Worm (Caenorhabditis elegans) whole organism, early embryonic: ENCODE results near the gene F41H10.1.

Experiments used
- B0310.2 ChIP-seq: sonication (generic microtip); optimal IDR thresholded peaks from 2 replicates; lab custom pipeline; 2016; ENCODE audit warnings: mild to moderate bottlenecking, missing genetic modification characterization, missing compliant biosample characterization
- aly-1 ChIP-seq: sonication (generic microtip); optimal IDR thresholded peaks from 2 replicates; lab custom pipeline; 2016; ENCODE audit warnings: missing genetic modification characterization, missing compliant biosample characterization
- ama-1 ChIP-seq: fragments of 150-350 bp; optimal IDR thresholded peaks from 2 replicates; lab custom pipeline; 2014
- ceh-13 ChIP-seq: fragments of 200-800 bp; sonication (Bioruptor generic); optimal IDR thresholded peaks from 2 replicates; lab custom pipeline; 2018; ENCODE audit warnings: mild to moderate bottlenecking, missing genetic modification characterization, missing compliant biosample characterization
- ets-7 ChIP-seq: sonication (generic microtip); optimal IDR thresholded peaks from 2 replicates; lab custom pipeline; 2016; ENCODE audit warnings: missing genotype, missing genetic modification characterization, missing compliant biosample characterization
- flt-1 ChIP-seq: fragments of 200-800 bp; sonication (Bioruptor generic); IDR thresholded peaks from 2 replicates; pipeline ENCODE4 v1.3.6; 2022; ENCODE audit warnings: missing genetic modification characterization, missing compliant biosample characterization
- hmbx-1 ChIP-seq: sonication (generic microtip); optimal IDR thresholded peaks from 2 replicates; lab custom pipeline; 2016; ENCODE audit warnings: mild to moderate bottlenecking, missing genetic modification characterization, missing compliant biosample characterization
- hmg-4 ChIP-seq: fragments of 200-800 bp; sonication (Bioruptor generic); optimal IDR thresholded peaks from 2 replicates; lab custom pipeline; 2018; ENCODE audit warnings: mild to moderate bottlenecking, missing genetic modification characterization, missing compliant biosample characterization
- pes-1 ChIP-seq: fragments of 200-800 bp; sonication (Bioruptor generic); IDR thresholded peaks from 2 replicates; pipeline ENCODE4 v1.3.6; 2022; ENCODE audit warnings: missing genetic modification reagents, missing genetic modification characterization, missing compliant biosample characterization
- scrt-1 ChIP-seq: fragments of 200-800 bp; sonication (Bioruptor generic); IDR thresholded peaks from 2 replicates; pipeline ENCODE4 v1.3.6; 2022; ENCODE audit warnings: missing genetic modification characterization, missing compliant biosample characterization
- tbx-11 ChIP-seq: fragments of 200-800 bp; sonication (Bioruptor generic); IDR thresholded peaks from 2 replicates; pipeline ENCODE4 v1.3.6; 2022; ENCODE audit warnings: missing genetic modification characterization, missing compliant biosample characterization
- tbx-37 ChIP-seq: fragments of 200-800 bp; sonication (Bioruptor generic); conservative IDR thresholded peaks from 2 replicates; pipeline ENCODE4 v1.3.6; 2022; ENCODE audit warnings: missing genetic modification reagents, missing genetic modification characterization, missing compliant biosample characterization
- tra-4 ChIP-seq: sonication (generic microtip); optimal IDR thresholded peaks from 2 replicates; lab custom pipeline; 2017; ENCODE audit warnings: missing genetic modification characterization, missing compliant biosample characterization

DNA sequence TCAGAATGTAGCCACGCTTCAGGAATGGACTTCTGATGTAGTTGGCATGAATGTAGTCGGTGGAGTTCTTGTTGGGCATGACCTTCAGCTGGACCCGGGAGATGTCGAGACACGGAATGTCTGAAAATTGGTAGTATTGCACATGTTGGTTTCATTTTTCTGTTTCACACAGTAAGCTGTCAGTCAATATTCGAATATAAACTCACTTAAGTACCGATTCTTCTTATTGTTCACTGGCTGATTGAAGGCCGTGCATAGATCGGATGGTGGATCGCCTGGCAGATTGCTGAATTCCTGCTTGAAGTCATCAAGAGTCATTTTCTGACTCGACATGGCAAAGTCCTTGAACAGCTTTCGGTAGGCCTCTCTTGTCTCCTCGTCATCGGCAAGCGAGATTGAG lies 26.4 kb downstream of the F41H10.1 start:
- TF ChIP-seq ama-1: no peak
- no peak for TF ChIP-seq ets-7
- TF ChIP-seq tbx-37: no peak
- TF ChIP-seq aly-1: no peak
- no peak for TF ChIP-seq pes-1 (GFP tag; lab: Robert Waterston, UW)
- TF ChIP-seq hmg-4 (GFP tag; lab: Kevin White, UChicago): no peak
- TF ChIP-seq B0310.2 (tag; lab: Kevin White, UChicago): no peak
- TF ChIP-seq scrt-1: no peak
- TF ChIP-seq flt-1 (GFP tag; lab: Robert Waterston, UW): no peak
- TF ChIP-seq tbx-11: no peak
- no peak for TF ChIP-seq hmbx-1 (tag; lab: Kevin White, UChicago)
- TF ChIP-seq ceh-13: no peak
- no peak for TF ChIP-seq tra-4 (tag; lab: Kevin White, UChicago)
